Fruit fly (Drosophila melanogaster) whole organism, prepupa: ENCODE results near the gene mRpL23.

Source experiments
- CG10631 ChIP-seq: fragments of 200-800 bp; sonication (Bioruptor generic); optimal IDR thresholded peaks from 2 replicates; lab custom pipeline; 2016; ENCODE audit warnings: missing biosample characterization, missing genetic modification characterization
- CG11294 ChIP-seq: fragments of 200-800 bp; sonication (Bioruptor generic); IDR thresholded peaks from 2 replicates; pipeline ENCODE4 v1.3.6; 2022; ENCODE audit warnings: missing biosample characterization, missing genetic modification characterization
- CG11902 ChIP-seq: fragments of 200-800 bp; sonication (Bioruptor generic); optimal IDR thresholded peaks from 3 replicates; lab custom pipeline; 2016; ENCODE audit warnings: missing biosample characterization, missing genetic modification characterization
- CG15336 ChIP-seq: fragments of 200-800 bp; sonication (Bioruptor generic); IDR thresholded peaks from 2 replicates; pipeline ENCODE4 v1.3.6; 2022; ENCODE audit warnings: missing biosample characterization, missing genetic modification characterization
- CG16779 ChIP-seq: fragments of 200-800 bp; sonication (Bioruptor generic); optimal IDR thresholded peaks from 3 replicates; lab custom pipeline; 2017; ENCODE audit warnings: missing biosample characterization, mild to moderate bottlenecking, missing genetic modification characterization
- CG3032 ChIP-seq: fragments of 200-800 bp; optimal IDR thresholded peaks from 2 replicates; lab custom pipeline; 2019; ENCODE audit warnings: missing biosample characterization, mild to moderate bottlenecking, missing genetic modification characterization, moderate library complexity
- CG31627 ChIP-seq: fragments of 200-800 bp; sonication (Bioruptor generic); optimal IDR thresholded peaks from 3 replicates; lab custom pipeline; 2016; ENCODE audit warnings: missing biosample characterization, missing genetic modification characterization
- CG32006 ChIP-seq: fragments of 200-800 bp; sonication (Bioruptor generic); optimal IDR thresholded peaks from 3 replicates; lab custom pipeline; 2017; ENCODE audit warnings: missing biosample characterization, mild to moderate bottlenecking, missing genetic modification characterization
- CG3919 ChIP-seq: fragments of 200-800 bp; sonication (Bioruptor generic); optimal IDR thresholded peaks from 3 replicates; lab custom pipeline; 2016; ENCODE audit warnings: missing biosample characterization, missing genetic modification characterization
- CG4318 ChIP-seq: fragments of 200-800 bp; sonication (Bioruptor generic); optimal IDR thresholded peaks from 3 replicates; lab custom pipeline; 2017; ENCODE audit warnings: missing biosample characterization, mild to moderate bottlenecking, missing genetic modification characterization
- CG6163 ChIP-seq: fragments of 200-800 bp; sonication (Bioruptor generic); IDR thresholded peaks from 3 replicates; pipeline ENCODE4 v1.3.6; 2022; ENCODE audit warnings: missing biosample characterization, missing genetic modification characterization
- CG7368 ChIP-seq: fragments of 200-800 bp; sonication (Bioruptor generic); optimal IDR thresholded peaks from 3 replicates; lab custom pipeline; 2016; ENCODE audit warnings: missing biosample characterization, missing genetic modification characterization
- CG8319 ChIP-seq: fragments of 200-800 bp; sonication (Bioruptor generic); optimal IDR thresholded peaks from 3 replicates; lab custom pipeline; 2016; ENCODE audit warnings: missing biosample characterization, missing genetic modification characterization
- CG8632 ChIP-seq: fragments of 200-800 bp; sonication (Bioruptor generic); optimal IDR thresholded peaks from 3 replicates; lab custom pipeline; 2016; ENCODE audit warnings: missing biosample characterization, missing genetic modification characterization
- CG9139 ChIP-seq: fragments of 200-800 bp; sonication (Bioruptor generic); optimal IDR thresholded peaks from 3 replicates; lab custom pipeline; 2017; ENCODE audit warnings: missing biosample characterization, mild to moderate bottlenecking, missing genetic modification characterization
- Eip78C ChIP-seq: fragments of 200-800 bp; sonication (Bioruptor generic); peaks from one replicate; lab custom pipeline; 2016; ENCODE audit warnings: missing biosample characterization, missing genetic modification characterization
- Ets96B ChIP-seq: fragments of 200-800 bp; optimal IDR thresholded peaks from 2 replicates; lab custom pipeline; 2019; ENCODE audit warnings: missing biosample characterization, mild to moderate bottlenecking, missing genetic modification characterization, moderate library complexity
- Hr4 ChIP-seq: fragments of 200-800 bp; sonication (Bioruptor generic); optimal IDR thresholded peaks from 3 replicates; lab custom pipeline; 2016; ENCODE audit warnings: missing biosample characterization, missing genetic modification characterization
- Smox ChIP-seq: fragments of 200-800 bp; sonication (Bioruptor generic); optimal IDR thresholded peaks from 3 replicates; lab custom pipeline; 2016; ENCODE audit warnings: missing biosample characterization, missing genetic modification characterization
- Sox102F ChIP-seq: fragments of 200-800 bp; sonication (Bioruptor generic); optimal IDR thresholded peaks from 2 replicates; lab custom pipeline; 2016; ENCODE audit warnings: missing biosample characterization, mild to moderate bottlenecking, missing genetic modification characterization
- Sox14 ChIP-seq: fragments of 200-800 bp; sonication (Bioruptor generic); optimal IDR thresholded peaks from 3 replicates; lab custom pipeline; 2016; ENCODE audit warnings: missing biosample characterization, missing genetic modification characterization
- Sox15 ChIP-seq: fragments of 200-800 bp; sonication (Bioruptor generic); optimal IDR thresholded peaks from 3 replicates; lab custom pipeline; 2016; ENCODE audit warnings: missing biosample characterization, missing genetic modification characterization
- achi ChIP-seq: fragments of 200-800 bp; sonication (Bioruptor generic); optimal IDR thresholded peaks from 3 replicates; lab custom pipeline; 2016; ENCODE audit warnings: missing biosample characterization, missing genetic modification characterization
- acj6 ChIP-seq: fragments of 200-800 bp; sonication (Bioruptor generic); optimal IDR thresholded peaks from 3 replicates; lab custom pipeline; 2016; ENCODE audit warnings: missing biosample characterization, missing genetic modification characterization
- cyc ChIP-seq: fragments of 200-800 bp; sonication (Bioruptor generic); optimal IDR thresholded peaks from 3 replicates; lab custom pipeline; 2016; ENCODE audit warnings: missing biosample characterization, missing genetic modification characterization
- dsx ChIP-seq: fragments of 200-800 bp; optimal IDR thresholded peaks from 3 replicates; lab custom pipeline; 2019; ENCODE audit warnings: missing biosample characterization, mild to moderate bottlenecking, missing genetic modification characterization, moderate library complexity; ENCODE audit not compliant: poor library complexity, severe bottlenecking
- eg ChIP-seq: fragments of 200-800 bp; sonication (Bioruptor generic); IDR thresholded peaks from 3 replicates; pipeline ENCODE4 v1.3.6; 2022; ENCODE audit warnings: missing biosample characterization, missing genetic modification characterization
- fkh ChIP-seq: fragments of 200-800 bp; sonication (Bioruptor generic); optimal IDR thresholded peaks from 3 replicates; lab custom pipeline; 2017; ENCODE audit warnings: missing biosample characterization, mild to moderate bottlenecking, missing genetic modification characterization, moderate library complexity
- lz ChIP-seq: fragments of 200-800 bp; sonication (Bioruptor generic); optimal IDR thresholded peaks from 3 replicates; lab custom pipeline; 2016; ENCODE audit warnings: missing biosample characterization, missing genetic modification characterization
- net ChIP-seq: fragments of 200-800 bp; sonication (Bioruptor generic); optimal IDR thresholded peaks from 3 replicates; lab custom pipeline; 2016; ENCODE audit warnings: missing biosample characterization, missing genetic modification characterization
- pdm3 ChIP-seq: fragments of 200-800 bp; sonication (Bioruptor generic); optimal IDR thresholded peaks from 3 replicates; lab custom pipeline; 2016; ENCODE audit warnings: missing biosample characterization, missing genetic modification characterization
- spab ChIP-seq: fragments of 200-800 bp; sonication (Bioruptor generic); optimal IDR thresholded peaks from 2 replicates; lab custom pipeline; 2017; ENCODE audit warnings: missing biosample characterization, mild to moderate bottlenecking, missing genetic modification characterization, missing genetic modification reagents
- topi ChIP-seq: fragments of 200-800 bp; sonication (Bioruptor generic); optimal IDR thresholded peaks from 3 replicates; lab custom pipeline; 2016; ENCODE audit warnings: missing biosample characterization, missing genetic modification characterization
- vri ChIP-seq: fragments of 200-800 bp; sonication (Bioruptor generic); optimal IDR thresholded peaks from 3 replicates; lab custom pipeline; 2016; ENCODE audit warnings: missing biosample characterization, mild to moderate bottlenecking, missing genetic modification characterization

The mRpL23 gene

DNA sequence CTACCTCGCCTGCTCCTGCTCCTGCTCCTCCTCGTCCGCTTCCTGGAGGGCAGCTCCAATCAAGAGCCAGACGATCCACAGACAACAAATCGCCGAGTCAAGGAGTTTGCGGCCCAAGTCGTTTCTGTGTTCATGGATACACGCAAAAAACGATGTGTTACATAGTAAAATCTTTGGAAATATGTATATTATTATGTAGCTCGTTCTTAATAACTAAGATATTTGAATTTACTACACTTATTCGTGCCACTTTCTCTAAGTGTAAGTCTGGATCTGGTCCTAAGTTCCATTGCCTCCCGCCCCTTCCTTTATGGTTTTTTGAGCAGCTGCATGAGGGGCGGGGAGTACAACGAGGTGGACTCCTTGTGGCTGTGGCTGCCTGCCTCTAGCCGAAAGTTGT is 12.9 kb upstream of the mRpL23 start (continued):
- TF ChIP-seq CG31627 (GFP tag; lab: Kevin White, UChicago) (no peak), vri (peak; percentile 44), CG16779 (peak; percentile 32), topi (peak; percentile 30), CG3032 (tag; lab: Kevin White, UChicago) (peak; percentile 72), Sox15 (GFP tag; lab: Kevin White, UChicago) (no peak), CG7368 (peak; percentile 9), CG3919 (peak; percentile 57), CG11294 (GFP tag; lab: Robert Waterston, UW) (no peak), lz (peak; percentile 35), Smox (GFP tag; lab: Kevin White, UChicago) (no peak)

- TF ChIP-seq CG10631 (no peak), eg (GFP tag; lab: Robert Waterston, UW) (no peak), CG6163 (GFP tag; lab: Robert Waterston, UW) (0 out of 3 replicates have a peak, but pooled peaks have one; percentile 14), CG8319 (no peak), Eip78C (peak; percentile 14), CG8632 (GFP tag; lab: Kevin White, UChicago) (no peak)
- TF ChIP-seq, all 60 proteins: peak for 2
Measured at dm6 chr3L:2385325-2386007, 12.0 kb upstream of the mRpL23 start.

DNA sequence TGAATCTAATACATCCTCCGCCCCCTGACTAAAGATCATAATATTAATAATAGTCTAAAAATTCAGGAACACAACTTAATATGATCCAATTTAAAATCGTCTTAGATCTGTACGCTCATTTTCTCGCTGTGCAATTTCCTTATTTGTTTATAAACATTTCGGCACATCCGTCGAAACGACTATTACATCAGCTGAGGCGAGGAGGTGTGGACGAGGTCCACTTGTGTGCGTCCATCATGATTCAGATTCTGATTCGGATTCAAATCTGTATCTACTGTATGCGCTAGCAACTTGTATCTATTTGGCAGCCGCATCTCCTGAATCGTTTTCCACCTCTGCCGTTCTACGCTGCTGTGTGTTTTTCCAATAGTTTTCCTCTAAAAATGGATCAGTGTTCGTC is 6.0 kb upstream of the mRpL23 start:
- TF ChIP-seq CG11294 (GFP tag; lab: Robert Waterston, UW) (no peak), CG8632 (GFP tag; lab: Kevin White, UChicago) (no peak), CG4318 (no peak), acj6 (GFP tag; lab: Kevin White, UChicago) (no peak), Ets96B (tag; lab: Kevin White, UChicago) (no peak), dsx (no peak), fkh (no peak), pdm3 (GFP tag; lab: Kevin White, UChicago) (no peak)

- TF ChIP-seq Hr4 (no peak), net (no peak), CG15336 (GFP tag; lab: Robert Waterston, UW) (no peak), CG11902 (GFP tag; lab: Kevin White, UChicago) (no peak), CG9139 (GFP tag; lab: Kevin White, UChicago) (no peak), CG31627 (GFP tag; lab: Kevin White, UChicago) (no peak), Sox14 (GFP tag; lab: Kevin White, UChicago) (no peak), CG4318 (no peak), achi (GFP tag; lab: Kevin White, UChicago) (no peak)
- TF ChIP-seq, all 60 proteins: peak for 0
Measured at dm6 chr3L:2378549-2378948, 5.0 kb upstream of the mRpL23 start.

- TF ChIP-seq CG6163 (GFP tag; lab: Robert Waterston, UW) (no peak; the same call in 2 of the 3 replicates), spab (GFP tag; lab: Kevin White, UChicago) (no peak), Sox14 (GFP tag; lab: Kevin White, UChicago) (peak; percentile 15), Sox102F (GFP tag; lab: Kevin White, UChicago) (no peak), Sox15 (GFP tag; lab: Kevin White, UChicago) (no peak), eg (GFP tag; lab: Robert Waterston, UW) (0 out of 3 replicates have a peak, but pooled peaks have one; percentile 7), CG32006 (GFP tag; lab: Kevin White, UChicago) (no peak), Eip78C (peak; percentile 56), cyc (GFP tag; lab: Kevin White, UChicago) (no peak)
- TF ChIP-seq, all 60 proteins: peak for 3
Measured at dm6 chr3L:2377114-2377783, 3.7 kb upstream of the mRpL23 start, which contains the start of the genes CG15877 and Svil. TSS of gene CG15877 (minus strand) at chr3L:2377556. TSS of gene Svil (plus strand) at chr3L:2377655.
